Worm (Caenorhabditis elegans): ENCODE measurements around the gene xpb-1.

Gene xpb-1

DNA sequence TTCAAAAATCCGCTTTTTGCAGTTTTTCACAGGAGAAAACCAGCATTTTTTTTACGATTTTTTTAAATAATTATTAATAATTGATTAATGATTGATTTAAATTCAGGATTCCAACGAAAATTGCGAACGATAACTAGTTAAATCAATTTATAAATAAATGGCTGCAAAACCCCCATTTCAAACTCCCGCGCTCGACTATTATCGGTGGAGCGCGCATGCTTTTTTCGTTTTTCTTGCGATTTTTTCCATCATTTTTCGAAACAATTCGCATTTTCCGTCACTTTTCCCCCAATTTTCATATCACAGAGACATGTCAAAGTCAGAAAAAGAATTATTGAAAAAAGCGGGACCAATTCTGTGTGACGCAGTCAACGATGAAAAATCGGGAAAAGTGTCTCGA is 39.1 kb downstream of the xpb-1 start, which contains the start of gene Y66D12A.10:
Gene Y66D12A.10 (plus strand): TSS at position 273 of the 400 bp plus-strand sequence.
- TF ChIP-seq tra-4 (tag; optimal IDR thresholded peaks at IDR 0.05) (no peak), F13C5.2 (tag; optimal IDR thresholded peaks at IDR 0.05) (peak; percentile 43)

ce11 chrIII:11567837-11568236 is 41.4 kb downstream of the xpb-1 start, which contains the start of gene psme-3:
Gene psme-3, plus strand, starts transcription at chrIII:11568137.
- TF ChIP-seq aly-1 (tag; optimal IDR thresholded peaks at IDR 0.05) (no peak), hnd-1 (tag; optimal IDR thresholded peaks at IDR 0.05) (no peak), tbx-37 (GFP tag; conservative IDR thresholded peaks at IDR 0.05) (no peak), tra-4 (tag; optimal IDR thresholded peaks at IDR 0.05) (no peak), pes-1 (GFP tag; IDR thresholded peaks at IDR 0.05) (no peak), hmbx-1 (tag; optimal IDR thresholded peaks at IDR 0.05) (no peak), tbx-11 (GFP tag; IDR thresholded peaks at IDR 0.05) (no peak), sea-1 (GFP tag; conservative IDR thresholded peaks at IDR 0.05) (no peak), ceh-36 (tag; optimal IDR thresholded peaks at IDR 0.05) (no peak), ama-1 (optimal IDR thresholded peaks at IDR 0.05) (no peak), F13C5.2 (tag; optimal IDR thresholded peaks at IDR 0.05) (no peak), hmg-4 (GFP tag; optimal IDR thresholded peaks at IDR 0.05) (no peak), ets-7 (tag; optimal IDR thresholded peaks at IDR 0.05) (no peak), scrt-1 (GFP tag; IDR thresholded peaks at IDR 0.05) (no peak), B0310.2 (tag; optimal IDR thresholded peaks at IDR 0.05) (no peak), flt-1 (GFP tag; IDR thresholded peaks at IDR 0.05) (no peak), ceh-13 (GFP tag; optimal IDR thresholded peaks at IDR 0.05) (no peak)

ce11 chrIII:11573921-11574320 is 47.5 kb downstream of the xpb-1 start, which contains the start of gene Y66D12A.8:
Gene Y66D12A.8, plus strand, starts transcription at chrIII:11574221.
- peak; percentile 36 for TF ChIP-seq ama-1 (optimal IDR thresholded peaks at IDR 0.05)
- TF ChIP-seq tbx-11 (GFP tag; IDR thresholded peaks at IDR 0.05) = no peak

ce11 chrIII:11579380-11579779 is 52.9 kb downstream of the xpb-1 start:
- no peak for TF ChIP-seq tbx-37 (GFP tag; conservative IDR thresholded peaks at IDR 0.05)
- no peak for TF ChIP-seq hmg-4 (GFP tag; optimal IDR thresholded peaks at IDR 0.05)
- no peak for TF ChIP-seq ceh-36 (tag; optimal IDR thresholded peaks at IDR 0.05)
- no peak for TF ChIP-seq tbx-11 (GFP tag; IDR thresholded peaks at IDR 0.05)
- TF ChIP-seq ama-1 (optimal IDR thresholded peaks at IDR 0.05) = no peak
- TF ChIP-seq hnd-1 (tag; optimal IDR thresholded peaks at IDR 0.05) = no peak
- TF ChIP-seq B0310.2 (tag; optimal IDR thresholded peaks at IDR 0.05) = no peak
- no peak for TF ChIP-seq F13C5.2 (tag; optimal IDR thresholded peaks at IDR 0.05)
- TF ChIP-seq pes-1 (GFP tag; IDR thresholded peaks at IDR 0.05) = no peak
- no peak for TF ChIP-seq hmbx-1 (tag; optimal IDR thresholded peaks at IDR 0.05)
- TF ChIP-seq sea-1 (GFP tag; conservative IDR thresholded peaks at IDR 0.05) = no peak
- TF ChIP-seq aly-1 (tag; optimal IDR thresholded peaks at IDR 0.05) = no peak
- no peak for TF ChIP-seq ets-7 (tag; optimal IDR thresholded peaks at IDR 0.05)
- TF ChIP-seq ceh-13 (GFP tag; optimal IDR thresholded peaks at IDR 0.05) = no peak
- no peak for TF ChIP-seq scrt-1 (GFP tag; IDR thresholded peaks at IDR 0.05)
- no peak for TF ChIP-seq flt-1 (GFP tag; IDR thresholded peaks at IDR 0.05)
- no peak for TF ChIP-seq tra-4 (tag; optimal IDR thresholded peaks at IDR 0.05)

DNA sequence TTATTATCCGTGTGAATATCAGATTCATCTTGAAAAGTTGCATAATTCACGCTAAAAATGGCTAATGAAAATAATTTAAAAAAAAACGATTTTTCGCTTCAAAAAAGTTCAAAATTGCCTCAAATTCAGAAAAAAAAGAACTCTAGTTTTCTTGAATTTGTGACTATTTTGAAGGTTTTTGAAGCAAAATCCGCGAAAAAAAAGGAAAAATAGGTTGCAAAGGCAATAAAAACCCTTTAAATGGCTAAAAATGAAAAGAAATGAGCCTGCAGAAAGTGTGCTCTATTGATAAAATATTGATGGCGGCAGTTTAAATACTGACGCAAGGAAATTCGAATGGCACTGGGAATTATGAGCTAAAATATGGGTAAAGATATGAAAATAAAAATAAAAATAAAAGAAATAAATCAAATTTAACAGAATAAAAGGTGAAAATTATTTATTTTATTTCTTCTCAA is 54.0 kb downstream of the xpb-1 start, which contains the start of gene Y66D12A.7:
Gene Y66D12A.7 (minus strand): TSS at position 51 of the 458 bp plus-strand sequence.
- no peak for TF ChIP-seq ceh-36 (tag; optimal IDR thresholded peaks at IDR 0.05)
- TF ChIP-seq aly-1 (tag; optimal IDR thresholded peaks at IDR 0.05) = no peak
- TF ChIP-seq tra-4 (tag; optimal IDR thresholded peaks at IDR 0.05) = no peak
- TF ChIP-seq tbx-11 (GFP tag; IDR thresholded peaks at IDR 0.05) = no peak
- TF ChIP-seq F13C5.2 (tag; optimal IDR thresholded peaks at IDR 0.05) = no peak
- no peak for TF ChIP-seq tbx-37 (GFP tag; conservative IDR thresholded peaks at IDR 0.05)
- no peak for TF ChIP-seq hmbx-1 (tag; optimal IDR thresholded peaks at IDR 0.05)
- no peak for TF ChIP-seq pes-1 (GFP tag; IDR thresholded peaks at IDR 0.05)
- TF ChIP-seq B0310.2 (tag; optimal IDR thresholded peaks at IDR 0.05) = no peak
- no peak for TF ChIP-seq hnd-1 (tag; optimal IDR thresholded peaks at IDR 0.05)
- no peak for TF ChIP-seq flt-1 (GFP tag; IDR thresholded peaks at IDR 0.05)
- no peak for TF ChIP-seq ets-7 (tag; optimal IDR thresholded peaks at IDR 0.05)
- TF ChIP-seq hmg-4 (GFP tag; optimal IDR thresholded peaks at IDR 0.05) = no peak
- no peak for TF ChIP-seq ceh-13 (GFP tag; optimal IDR thresholded peaks at IDR 0.05)

ce11 chrIII:11581372-11581771 is 54.9 kb downstream of the xpb-1 start, which contains the start of the genes Y66D12A.6 and ceh-92:
Gene Y66D12A.6, minus strand, starts transcription at chrIII:11581402.
Gene ceh-92, plus strand, starts transcription at chrIII:11581600.
- no peak for TF ChIP-seq tbx-37 (GFP tag; conservative IDR thresholded peaks at IDR 0.05)
- TF ChIP-seq pes-1 (GFP tag; IDR thresholded peaks at IDR 0.05) = no peak
- TF ChIP-seq flt-1 (GFP tag; IDR thresholded peaks at IDR 0.05) = no peak
- TF ChIP-seq hnd-1 (tag; optimal IDR thresholded peaks at IDR 0.05) = no peak
- TF ChIP-seq ets-7 (tag; optimal IDR thresholded peaks at IDR 0.05) = no peak
- TF ChIP-seq hmbx-1 (tag; optimal IDR thresholded peaks at IDR 0.05) = no peak
- TF ChIP-seq F13C5.2 (tag; optimal IDR thresholded peaks at IDR 0.05) = no peak
- no peak for TF ChIP-seq hmg-4 (GFP tag; optimal IDR thresholded peaks at IDR 0.05)
- TF ChIP-seq ceh-36 (tag; optimal IDR thresholded peaks at IDR 0.05) = no peak
- no peak for TF ChIP-seq tbx-11 (GFP tag; IDR thresholded peaks at IDR 0.05)
- TF ChIP-seq B0310.2 (tag; optimal IDR thresholded peaks at IDR 0.05) = no peak
- TF ChIP-seq aly-1 (tag; optimal IDR thresholded peaks at IDR 0.05) = no peak

DNA sequence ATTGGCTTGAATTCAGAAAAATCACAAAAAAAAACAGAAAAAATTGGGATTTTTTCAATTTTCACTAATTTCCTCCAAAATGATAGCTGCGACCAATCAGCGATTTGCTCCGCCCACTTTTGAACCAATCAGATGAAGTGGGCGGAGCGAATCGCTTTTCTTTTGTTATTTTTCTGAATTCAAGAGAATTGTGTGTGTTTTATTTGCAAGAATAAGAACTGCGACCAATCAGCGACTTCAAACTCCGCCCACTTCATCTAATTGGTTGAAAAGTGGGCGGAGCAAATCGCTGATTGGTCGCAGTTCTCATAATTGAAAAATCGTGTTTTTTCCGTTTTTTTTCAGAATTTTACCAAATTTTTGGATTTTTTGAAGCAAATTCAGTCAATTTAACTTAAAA is 56.1 kb downstream of the xpb-1 start:
- TF ChIP-seq tbx-37 (GFP tag; conservative IDR thresholded peaks at IDR 0.05) = no peak
- TF ChIP-seq hmbx-1 (tag; optimal IDR thresholded peaks at IDR 0.05) = no peak
- no peak for TF ChIP-seq aly-1 (tag; optimal IDR thresholded peaks at IDR 0.05)
- TF ChIP-seq tra-4 (tag; optimal IDR thresholded peaks at IDR 0.05) = no peak
- no peak for TF ChIP-seq ets-7 (tag; optimal IDR thresholded peaks at IDR 0.05)
- TF ChIP-seq ceh-13 (GFP tag; optimal IDR thresholded peaks at IDR 0.05) = no peak
- TF ChIP-seq sea-1 (GFP tag; conservative IDR thresholded peaks at IDR 0.05) = no peak
- TF ChIP-seq flt-1 (GFP tag; IDR thresholded peaks at IDR 0.05) = no peak
- TF ChIP-seq pes-1 (GFP tag; IDR thresholded peaks at IDR 0.05) = no peak
- TF ChIP-seq hnd-1 (tag; optimal IDR thresholded peaks at IDR 0.05) = no peak
